Fruit fly (Drosophila melanogaster): Measurements from ENCODE around the gene kek3.

DNA sequence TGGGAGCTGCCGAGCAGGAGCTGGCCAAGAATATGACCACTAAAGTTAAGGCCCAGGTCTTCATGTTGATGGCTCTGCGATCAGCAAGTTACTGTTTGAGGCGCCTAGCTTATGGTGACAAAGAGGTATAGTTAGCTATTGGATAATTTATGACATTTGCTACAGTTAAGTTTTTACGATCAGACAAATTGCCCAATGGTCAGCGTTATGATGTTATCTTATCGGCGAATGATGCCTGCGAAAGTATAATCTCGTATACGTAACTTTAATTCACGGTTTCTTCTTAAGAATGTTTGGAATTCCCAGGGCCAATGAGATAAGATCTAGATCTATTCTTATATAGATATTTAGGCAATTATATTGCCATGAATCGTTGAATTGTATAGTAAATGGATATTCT lies 62.2 kb downstream of the kek3 start, which contains the start of gene CG15254:
- no peak for TF ChIP-seq CG10366 (GFP tag; IDR thresholded peaks at IDR 0.05)
- TF ChIP-seq Sox102F (GFP tag; optimal IDR thresholded peaks at IDR 0.05): no peak
- TF ChIP-seq Bgb (GFP tag; IDR thresholded peaks at IDR 0.05; ENCODE audit: partially characterized antibody): no peak
- no peak for TF ChIP-seq CG4424 (GFP tag; optimal IDR thresholded peaks at IDR 0.05)
- no peak for TF ChIP-seq Side (GFP tag; optimal IDR thresholded peaks at IDR 0.05)
- TF ChIP-seq Meics (GFP tag; optimal IDR thresholded peaks at IDR 0.05): no peak
- no peak for TF ChIP-seq CG30020 (tag; optimal IDR thresholded peaks at IDR 0.05)
- TF ChIP-seq en (GFP tag; optimal IDR thresholded peaks at IDR 0.05): no peak
